Worm (Caenorhabditis elegans): ENCODE measurements around the gene nrf-6.
A peak's percentile ranks its signal among the peaks of the same experiment; 100 is the strongest.

- TF ChIP-seq him-1 (tag; optimal IDR thresholded peaks at IDR 0.05) = no peak
- no peak for TF ChIP-seq dao-5 (tag; optimal IDR thresholded peaks at IDR 0.05)
- peak; percentile 38 for TF ChIP-seq W03F9.2 (tag; optimal IDR thresholded peaks at IDR 0.05)
Measured at ce11 chrII:8041642-8042041, 9.1 kb upstream of the nrf-6 start.

Measured in whole organism, L4/young adult.